Worm (Caenorhabditis elegans): ENCODE data around the gene srsx-9.

- TF ChIP-seq F49E8.2 (tag; optimal IDR thresholded peaks at IDR 0.05; ENCODE audit: insufficient read depth) (no peak), snpc-4 (GFP tag; optimal IDR thresholded peaks at IDR 0.05) (no peak), snpc-4 (tag; optimal IDR thresholded peaks at IDR 0.05) (no peak)
These were observed 14.3 kb upstream of the srsx-9 start, which contains the start of gene ncx-8 for ce11 chrV:4987097-4987496.
